Worm (Caenorhabditis elegans) whole organism, mixed stage, embryonic: Measurements from ENCODE around the gene F44D12.8.

ENCODE experiments used
- M03D4.4 ChIP-seq: sonication (generic microtip); optimal IDR thresholded peaks from 2 replicates; lab custom pipeline; 2017; ENCODE audit warnings: mild to moderate bottlenecking, missing genetic modification characterization, missing compliant biosample characterization
- ceh-83 ChIP-seq: fragments of 200-800 bp; sonication (Bioruptor generic); optimal IDR thresholded peaks from 2 replicates; lab custom pipeline; 2018; ENCODE audit warnings: mild to moderate bottlenecking, missing genetic modification characterization, missing compliant biosample characterization
- lin-13 ChIP-seq: fragments of 150-350 bp; optimal IDR thresholded peaks from 2 replicates; lab custom pipeline; 2014; ENCODE audit warnings: missing biosample characterization, missing genetic modification characterization
- lin-32 ChIP-seq: fragments of 200-800 bp; sonication (Bioruptor generic); optimal IDR thresholded peaks from 2 replicates; lab custom pipeline; 2018; ENCODE audit warnings: mild to moderate bottlenecking, missing genetic modification characterization, missing compliant biosample characterization
- mep-1 ChIP-seq: fragments of 150-350 bp; optimal IDR thresholded peaks from 2 replicates; lab custom pipeline; 2017; ENCODE audit warnings: missing biosample characterization, missing genetic modification reagents, missing genetic modification characterization, inconsistent platforms
- nhr-12 ChIP-seq: fragments of 150-350 bp; optimal IDR thresholded peaks from 2 replicates; lab custom pipeline; 2014; ENCODE audit warnings: missing biosample characterization, missing genetic modification characterization
- nhr-237 ChIP-seq: fragments of 150-350 bp; optimal IDR thresholded peaks from 2 replicates; lab custom pipeline; 2014; ENCODE audit warnings: missing biosample characterization, missing genetic modification characterization
- snpc-4 ChIP-seq: fragments of 150-350 bp; optimal IDR thresholded peaks from 2 replicates; lab custom pipeline; 2014; ENCODE audit warnings: missing biosample characterization, missing genetic modification characterization
- unc-120 ChIP-seq: sonication (generic microtip); optimal IDR thresholded peaks from 2 replicates; lab custom pipeline; 2017; ENCODE audit warnings: missing genetic modification characterization, missing compliant biosample characterization; ENCODE audit not compliant: poor library complexity, severe bottlenecking
- ztf-11 ChIP-seq: fragments of 150-350 bp; optimal IDR thresholded peaks from 2 replicates; lab custom pipeline; 2014; ENCODE audit warnings: missing biosample characterization, missing genetic modification characterization

DNA sequence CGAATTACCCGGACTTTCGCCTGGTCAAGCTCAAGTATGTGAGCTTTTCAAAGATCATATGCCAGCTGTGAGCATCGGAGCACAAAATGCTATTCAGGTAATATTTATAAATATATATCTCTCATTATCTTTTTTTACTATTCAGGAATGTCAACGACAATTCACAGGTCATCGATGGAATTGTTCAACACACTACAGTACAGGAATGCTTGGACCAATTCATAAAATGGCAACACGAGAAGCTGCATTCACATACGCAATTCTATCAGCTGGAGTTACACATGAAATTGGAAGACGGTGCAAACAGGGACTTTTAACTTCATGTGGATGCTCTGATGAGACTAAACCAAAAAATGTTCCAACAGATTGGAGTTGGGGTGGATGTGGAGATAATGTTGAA is 45.2 kb downstream of the F44D12.8 start:
- TF ChIP-seq lin-13 (no peak), ceh-83 (GFP tag; lab: Kevin White, UChicago) (no peak), M03D4.4 (no peak), ztf-11 (tag; lab: Kevin White, UChicago) (no peak), snpc-4 (tag; lab: Kevin White, UChicago) (no peak), mep-1 (tag; lab: Kevin White, UChicago) (no peak), unc-120 (tag; lab: Kevin White, UChicago) (no peak), nhr-12 (tag; lab: Kevin White, UChicago) (no peak), lin-32 (GFP tag; lab: Kevin White, UChicago) (no peak), nhr-237 (tag; lab: Kevin White, UChicago) (no peak)
